Fruit fly (Drosophila melanogaster) whole organism, embryonic: ENCODE measurements around the gene scyl.

ENCODE experiments used
- Asciz ChIP-seq: fragments of 200-800 bp; sonication (Bioruptor generic); optimal IDR thresholded peaks from 2 replicates; lab custom pipeline; 2017; ENCODE audit warnings: missing biosample characterization, mild to moderate bottlenecking, missing genetic modification characterization, missing genetic modification reagents
- B-H1 ChIP-seq: fragments of 200-800 bp; sonication (Bioruptor generic); IDR thresholded peaks from 3 replicates; pipeline ENCODE4 v1.3.6; 2022; ENCODE audit warnings: missing biosample characterization, missing genetic modification characterization
- CG11398 ChIP-seq: fragments of 200-800 bp; sonication (Bioruptor generic); optimal IDR thresholded peaks from 2 replicates; lab custom pipeline; 2016; ENCODE audit warnings: missing biosample characterization, missing genetic modification characterization
- CG11504 ChIP-seq: fragments of 200-800 bp; sonication (Bioruptor generic); optimal IDR thresholded peaks from 3 replicates; lab custom pipeline; 2019; ENCODE audit warnings: missing biosample characterization, mild to moderate bottlenecking, missing genetic modification characterization, moderate library complexity
- CG12071 ChIP-seq: fragments of 200-800 bp; sonication (Bioruptor generic); optimal IDR thresholded peaks from 3 replicates; lab custom pipeline; 2018; ENCODE audit warnings: missing biosample characterization, mild to moderate bottlenecking, missing genetic modification characterization
- CG12744 ChIP-seq: fragments of 200-800 bp; sonication (Bioruptor generic); optimal IDR thresholded peaks from 2 replicates; lab custom pipeline; 2016; ENCODE audit warnings: missing biosample characterization, missing genetic modification characterization
- CG12942 ChIP-seq: fragments of 200-800 bp; sonication (Bioruptor generic); optimal IDR thresholded peaks from 3 replicates; lab custom pipeline; 2016; ENCODE audit warnings: missing biosample characterization, missing genetic modification characterization
- CG13894 ChIP-seq: fragments of 200-800 bp; sonication (Bioruptor generic); optimal IDR thresholded peaks from 3 replicates; lab custom pipeline; 2018; ENCODE audit warnings: missing biosample characterization, mild to moderate bottlenecking, missing genetic modification characterization, moderate library complexity
- CG14441 ChIP-seq: fragments of 200-800 bp; sonication (Bioruptor generic); IDR thresholded peaks from 2 replicates; pipeline ENCODE4 v1.3.6; 2022; ENCODE audit warnings: missing biosample characterization, missing genetic modification characterization
- CG16813 ChIP-seq: fragments of 200-800 bp; sonication (Bioruptor generic); IDR thresholded peaks from 3 replicates; pipeline ENCODE4 v1.3.6; 2022; ENCODE audit warnings: missing biosample characterization, missing genetic modification characterization; ENCODE audit not compliant: partially characterized antibody
- CG2116 ChIP-seq: fragments of 200-800 bp; sonication (Bioruptor generic); optimal IDR thresholded peaks from 3 replicates; lab custom pipeline; 2018; ENCODE audit warnings: missing biosample characterization, mild to moderate bottlenecking, missing genetic modification characterization
- CG2120 ChIP-seq: fragments of 200-800 bp; sonication (Bioruptor generic); optimal IDR thresholded peaks from 3 replicates; lab custom pipeline; 2016; ENCODE audit warnings: missing biosample characterization, missing genetic modification characterization
- CG2889 ChIP-seq: fragments of 200-800 bp; sonication (Bioruptor generic); IDR thresholded peaks from 3 replicates; pipeline ENCODE4 v1.3.6; 2022; ENCODE audit warnings: missing biosample characterization, missing genetic modification characterization
- CG3838 ChIP-seq: fragments of 200-800 bp; sonication (Bioruptor generic); optimal IDR thresholded peaks from 3 replicates; lab custom pipeline; 2016; ENCODE audit warnings: missing biosample characterization, missing genetic modification characterization
- CG43689 ChIP-seq: fragments of 200-800 bp; sonication (Bioruptor generic); IDR thresholded peaks from 2 replicates; pipeline ENCODE4 v1.3.6; 2022; ENCODE audit warnings: missing biosample characterization, missing genetic modification characterization
- CG7372 ChIP-seq: fragments of 200-800 bp; sonication (Bioruptor generic); IDR thresholded peaks from 2 replicates; pipeline ENCODE4 v1.3.6; 2022; ENCODE audit warnings: missing biosample characterization, missing genetic modification characterization
- CG7786 ChIP-seq: fragments of 200-800 bp; sonication (Bioruptor generic); optimal IDR thresholded peaks from 2 replicates; lab custom pipeline; 2016; ENCODE audit warnings: missing biosample characterization, missing genetic modification characterization
- CG7839 ChIP-seq: fragments of 200-800 bp; sonication (Bioruptor generic); optimal IDR thresholded peaks from 3 replicates; lab custom pipeline; 2018; ENCODE audit warnings: missing biosample characterization, mild to moderate bottlenecking, missing genetic modification characterization, moderate library complexity
- CG8388 ChIP-seq: fragments of 200-800 bp; sonication (Bioruptor generic); optimal IDR thresholded peaks from 2 replicates; lab custom pipeline; 2019; ENCODE audit warnings: missing biosample characterization, mild to moderate bottlenecking, missing genetic modification characterization, moderate library complexity
- Dip2 ChIP-seq: fragments of 200-800 bp; sonication (Bioruptor generic); IDR thresholded peaks from 2 replicates; pipeline ENCODE4 v1.3.6; 2022; ENCODE audit warnings: missing biosample characterization, missing genetic modification characterization
- Ets65A ChIP-seq: fragments of 200-800 bp; sonication (Bioruptor generic); peaks from one replicate; lab custom pipeline; 2016; ENCODE audit warnings: missing biosample characterization, missing genetic modification characterization
- Ets97D ChIP-seq: fragments of 200-800 bp; sonication (Bioruptor generic); optimal IDR thresholded peaks from 3 replicates; lab custom pipeline; 2016; ENCODE audit warnings: missing biosample characterization, missing genetic modification characterization
- HmgD ChIP-seq: fragments of 200-800 bp; sonication (Bioruptor generic); optimal IDR thresholded peaks from 3 replicates; lab custom pipeline; 2016; ENCODE audit warnings: missing biosample characterization, missing genetic modification characterization
- Hmx ChIP-seq: fragments of 200-800 bp; sonication (Bioruptor generic); optimal IDR thresholded peaks from 2 replicates; lab custom pipeline; 2016; ENCODE audit warnings: missing biosample characterization, missing genetic modification characterization
- NC2α ChIP-seq: fragments of 200-800 bp; sonication (Bioruptor generic); optimal IDR thresholded peaks from 2 replicates; lab custom pipeline; 2016; ENCODE audit warnings: missing biosample characterization, missing genetic modification characterization
- Oaz ChIP-seq: fragments of 200-800 bp; sonication (Bioruptor generic); IDR thresholded peaks from 2 replicates; pipeline ENCODE4 v1.3.6; 2022; ENCODE audit warnings: missing biosample characterization, missing genetic modification characterization
- Opbp ChIP-seq: fragments of 200-800 bp; sonication (Bioruptor generic); IDR thresholded peaks from 3 replicates; pipeline ENCODE4 v1.3.6; 2022; ENCODE audit warnings: missing biosample characterization, missing genetic modification characterization; ENCODE audit not compliant: partially characterized antibody
- Sin3A ChIP-seq: fragments of >200 bp; optimal IDR thresholded peaks from 2 replicates; lab custom pipeline; 2018
- Sox100B ChIP-seq: fragments of 200-800 bp; sonication (Bioruptor generic); optimal IDR thresholded peaks from 3 replicates; lab custom pipeline; 2018; ENCODE audit warnings: missing biosample characterization, mild to moderate bottlenecking, missing genetic modification characterization
- amos ChIP-seq: fragments of 200-800 bp; sonication (Bioruptor generic); IDR thresholded peaks from 2 replicates; pipeline ENCODE4 v1.3.6; 2022; ENCODE audit warnings: missing biosample characterization, missing genetic modification characterization; ENCODE audit not compliant: partially characterized antibody
- br ChIP-seq: fragments of >200 bp; optimal IDR thresholded peaks from 2 replicates; lab custom pipeline; 2017
- btn ChIP-seq: fragments of 200-800 bp; sonication (Bioruptor generic); optimal IDR thresholded peaks from 2 replicates; lab custom pipeline; 2016; ENCODE audit warnings: missing biosample characterization, missing genetic modification characterization
- cad ChIP-seq: fragments of >200 bp; optimal IDR thresholded peaks from 2 replicates; lab custom pipeline; 2017; ENCODE audit warnings: missing biosample characterization, missing genetic modification characterization
- cato ChIP-seq: fragments of 200-800 bp; sonication (Bioruptor generic); optimal IDR thresholded peaks from 2 replicates; lab custom pipeline; 2016; ENCODE audit warnings: missing biosample characterization, missing genetic modification characterization, borderline replicate concordance
- chm ChIP-seq: fragments of 200-800 bp; sonication (Bioruptor generic); IDR thresholded peaks from 2 replicates; pipeline ENCODE4 v1.3.6; 2022; ENCODE audit warnings: missing biosample characterization, missing genetic modification characterization
- fd3F ChIP-seq: fragments of 200-800 bp; sonication (Bioruptor generic); optimal IDR thresholded peaks from 2 replicates; lab custom pipeline; 2018; ENCODE audit warnings: missing biosample characterization, mild to moderate bottlenecking, missing genetic modification characterization, moderate library complexity
- fru ChIP-seq: fragments of >200 bp; optimal IDR thresholded peaks from 2 replicates; lab custom pipeline; 2017
- ham ChIP-seq: fragments of 200-800 bp; sonication (Bioruptor generic); IDR thresholded peaks from 2 replicates; pipeline ENCODE4 v1.3.6; 2022; ENCODE audit warnings: missing biosample characterization, missing genetic modification characterization
- hb ChIP-seq: fragments of 200-800 bp; sonication (Bioruptor generic); IDR thresholded peaks from 3 replicates; pipeline ENCODE4 v1.3.6; 2022; ENCODE audit warnings: missing biosample characterization, missing genetic modification characterization; ENCODE audit not compliant: partially characterized antibody
- her ChIP-seq: fragments of 200-800 bp; sonication (Bioruptor generic); optimal IDR thresholded peaks from 2 replicates; lab custom pipeline; 2016; ENCODE audit warnings: missing biosample characterization, missing genetic modification characterization
- ind ChIP-seq: fragments of 200-800 bp; sonication (Bioruptor generic); optimal IDR thresholded peaks from 3 replicates; lab custom pipeline; 2016; ENCODE audit warnings: missing biosample characterization, missing genetic modification characterization
- insv ChIP-seq, 2 experiments: fragments of 200-800 bp; sonication (Bioruptor generic); optimal IDR thresholded peaks; 3 replicates each; lab custom pipeline; 2016 to 2018; ENCODE audit warnings: missing biosample characterization in 2 of 2, missing genetic modification characterization in 2 of 2
- jing ChIP-seq: fragments of 200-800 bp; sonication (Bioruptor generic); optimal IDR thresholded peaks from 2 replicates; lab custom pipeline; 2018; ENCODE audit warnings: missing biosample characterization, mild to moderate bottlenecking, missing genetic modification characterization
- lbe ChIP-seq: fragments of 200-800 bp; sonication (Bioruptor generic); optimal IDR thresholded peaks from 2 replicates; lab custom pipeline; 2016; ENCODE audit warnings: missing biosample characterization, mild to moderate bottlenecking, missing genetic modification characterization
- luna ChIP-seq: fragments of 200-800 bp; sonication (Bioruptor generic); optimal IDR thresholded peaks from 2 replicates; lab custom pipeline; 2016; ENCODE audit warnings: missing biosample characterization, missing genetic modification characterization
- maf-S ChIP-seq: fragments of 200-800 bp; sonication (Bioruptor generic); optimal IDR thresholded peaks from 2 replicates; lab custom pipeline; 2016; ENCODE audit warnings: missing biosample characterization, missing genetic modification characterization
- nerfin-2 ChIP-seq: fragments of 200-800 bp; sonication (Bioruptor generic); IDR thresholded peaks from 2 replicates; pipeline ENCODE4 v1.3.6; 2022; ENCODE audit warnings: missing biosample characterization, missing genetic modification characterization; ENCODE audit not compliant: partially characterized antibody
- nom ChIP-seq: fragments of 200-800 bp; sonication (Bioruptor generic); optimal IDR thresholded peaks from 2 replicates; lab custom pipeline; 2017; ENCODE audit warnings: missing biosample characterization, missing genetic modification characterization, mild to moderate bottlenecking, moderate library complexity, missing genetic modification reagents
- sc ChIP-seq, 3 experiments: fragments of >200 bp in 2 of 3; fragments of 200-800 bp in 1 of 3; sonication (Bioruptor generic) in 1 of 3; optimal IDR thresholded peaks; 2 replicates in 2 of 3; 3 replicates in 1 of 3; lab custom pipeline; 2017; ENCODE audit warnings: mild to moderate bottlenecking in 1 of 3, missing biosample characterization in 1 of 3, missing genetic modification characterization in 1 of 3, missing genetic modification reagents in 1 of 3
- sna ChIP-seq: fragments of 200-800 bp; sonication (Bioruptor generic); IDR thresholded peaks from 2 replicates; pipeline ENCODE4 v1.3.6; 2022; ENCODE audit warnings: missing biosample characterization, missing genetic modification characterization; ENCODE audit not compliant: partially characterized antibody
- zen2 ChIP-seq: fragments of 200-800 bp; sonication (Bioruptor generic); IDR thresholded peaks from 3 replicates; pipeline ENCODE4 v1.3.6; 2022; ENCODE audit warnings: missing biosample characterization, missing genetic modification characterization; ENCODE audit not compliant: partially characterized antibody

scyl gene

dm6 chr3L:11261456-11262082 lies 9.5 kb downstream of the scyl start (continued):
- TF ChIP-seq fru (no peak), NC2α (no peak), CG12744 (no peak), hb (GFP tag; lab: Robert Waterston, UW) (no peak), B-H1 (peak; percentile 80), ind (GFP tag; lab: Kevin White, UChicago) (peak; percentile 64), sna (GFP tag; lab: Robert Waterston, UW) (no peak), amos (GFP tag; lab: Robert Waterston, UW) (no peak; the same call in 1 of the 2 replicates), CG11504 (tag; lab: Kevin White, UChicago) (peak; percentile 96), Dip2 (GFP tag; lab: Robert Waterston, UW) (no peak), cad (GFP tag; lab: Kevin White, UChicago) (no peak), Ets65A (GFP tag; lab: Kevin White, UChicago) (no peak), Hmx (GFP tag; lab: Kevin White, UChicago) (no peak), ham (GFP tag; lab: Robert Waterston, UW) (no peak), nerfin-2 (GFP tag; lab: Robert Waterston, UW) (no peak), fd3F (GFP tag; lab: Kevin White, UChicago) (peak; percentile 80), Oaz (GFP tag; lab: Robert Waterston, UW) (peak; percentile 62), Ets97D (GFP tag; lab: Kevin White, UChicago) (no peak), cato (GFP tag; lab: Kevin White, UChicago) (peak; percentile 61), luna (GFP tag; lab: Kevin White, UChicago) (no peak), CG12942 (GFP tag; lab: Kevin White, UChicago) (peak; percentile 74), sc (optimal IDR thresholded peaks at IDR 0.05; lab: Kevin White, UChicago) (no peak), sc (GFP tag; optimal IDR thresholded peaks at IDR 0.05; lab: Kevin White, UChicago) (peak; percentile 75), nom (GFP tag; lab: Kevin White, UChicago) (peak; percentile 92), Sin3A (lab: Kevin White, UChicago) (no peak), CG7372 (GFP tag; lab: Robert Waterston, UW) (peak; percentile 75), HmgD (no peak), CG7786 (GFP tag; lab: Kevin White, UChicago) (no peak), CG16813 (GFP tag; lab: Robert Waterston, UW) (no peak), Opbp (no peak), CG7839 (tag; lab: Kevin White, UChicago) (peak; percentile 93), CG2889 (GFP tag; lab: Robert Waterston, UW) (peak; percentile 70; the same call in 2 of the 3 replicates), jing (GFP tag; lab: Kevin White, UChicago) (peak; percentile 49), Sox100B (GFP tag; lab: Kevin White, UChicago) (peak; percentile 94), btn (GFP tag; lab: Kevin White, UChicago) (no peak), maf-S (GFP tag; lab: Kevin White, UChicago) (no peak), zen2 (GFP tag; lab: Robert Waterston, UW) (no peak), lbe (GFP tag; lab: Kevin White, UChicago) (peak; percentile 10), CG3838 (GFP tag; lab: Kevin White, UChicago) (no peak), CG2116 (GFP tag; lab: Kevin White, UChicago) (peak; percentile 34), Asciz (GFP tag; lab: Kevin White, UChicago) (peak; percentile 81), CG11398 (GFP tag; lab: Kevin White, UChicago) (no peak), CG12071 (GFP tag; lab: Kevin White, UChicago) (peak; percentile 20), chm (GFP tag; lab: Robert Waterston, UW) (peak; percentile 53; the same call in 1 of the 2 replicates), her (GFP tag; lab: Kevin White, UChicago) (no peak), br (lab: Kevin White, UChicago) (no peak), CG2120 (GFP tag; lab: Kevin White, UChicago) (no peak), CG8388 (GFP tag; lab: Kevin White, UChicago) (peak; percentile 88), CG43689 (GFP tag; lab: Robert Waterston, UW) (peak; percentile 62), CG14441 (peak; percentile 72), insv (GFP tag; optimal IDR thresholded peaks at IDR 0.05; lab: Kevin White, UChicago) (no peak), CG13894 (tag; lab: Kevin White, UChicago) (no peak)
